Fruit fly (Drosophila melanogaster): ENCODE results near the gene Bet3.

DNA sequence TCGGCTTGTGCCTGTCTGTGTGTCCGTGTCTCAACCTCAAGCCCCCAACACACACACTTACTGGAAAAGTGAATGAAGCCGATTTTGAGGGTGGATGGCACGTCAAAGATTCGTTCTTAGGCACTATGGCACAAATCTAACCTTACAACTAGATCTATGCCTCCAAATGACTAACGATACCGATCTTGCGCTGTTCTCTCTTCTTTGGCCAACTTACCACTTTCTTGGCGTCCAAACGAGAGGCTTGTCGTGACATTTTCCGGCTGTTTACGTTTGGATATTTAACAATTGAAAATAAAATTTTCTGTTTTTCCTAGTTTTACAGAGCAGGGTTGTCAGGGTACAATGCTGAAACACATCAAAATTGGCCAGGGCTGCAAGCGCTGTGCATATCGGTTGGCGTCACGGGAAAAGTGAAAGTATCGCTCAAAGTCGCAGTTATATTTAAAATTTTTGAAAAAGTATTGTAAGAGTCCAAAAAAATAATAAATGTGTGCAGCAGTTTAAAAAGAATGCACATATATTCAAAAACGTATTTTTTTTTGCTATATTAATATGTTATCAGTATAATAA lies at the start of gene Bet3, which contains the start of gene Nf-YA:
- TF ChIP-seq CG8301 (tag; optimal IDR thresholded peaks at IDR 0.05) (no peak), CG12605 (GFP tag; IDR thresholded peaks at IDR 0.05) (no peak), Snoo (tag; optimal IDR thresholded peaks at IDR 0.05) (peak; percentile 53)

Measured in whole organism, pupa.